Worm (Caenorhabditis elegans): ENCODE results near the gene hip-1.
A peak's percentile ranks its signal among the peaks of the same experiment; 100 is the strongest.

The hip-1 gene

DNA sequence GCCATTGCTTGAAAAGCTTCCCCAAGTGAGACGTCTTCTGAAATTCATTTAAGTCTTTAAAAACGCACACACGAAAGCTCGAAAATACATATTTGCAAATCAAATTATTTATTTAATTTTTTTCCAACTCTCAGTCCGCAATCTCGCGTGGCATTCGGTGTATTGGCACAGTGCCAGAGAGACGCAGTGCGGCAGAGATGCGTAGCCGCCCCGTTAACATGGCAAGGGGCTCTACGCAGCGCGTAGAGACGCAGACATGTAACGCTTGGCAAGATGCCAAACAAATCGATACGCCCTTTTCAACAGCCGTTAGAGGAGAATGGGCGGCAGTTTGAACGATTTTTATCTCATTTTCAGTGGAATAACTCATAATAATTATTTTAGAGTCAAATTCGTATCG lies 21.2 kb upstream of the hip-1 start, which contains the start of the genes drr-2 and set-16 (continued):
- peak; percentile 94 for TF ChIP-seq sox-4 (tag; optimal IDR thresholded peaks at IDR 0.05)
- TF ChIP-seq zip-4 (GFP tag; optimal IDR thresholded peaks at IDR 0.05): peak; percentile 94
- peak; percentile 98 for TF ChIP-seq pax-3 (tag; optimal IDR thresholded peaks at IDR 0.05)
- peak; percentile 99 for TF ChIP-seq nhr-90 (tag; optimal IDR thresholded peaks at IDR 0.05; ENCODE audit: poor library complexity)
- TF ChIP-seq aha-1 (tag; optimal IDR thresholded peaks at IDR 0.05): peak; percentile 96
- peak; percentile 53 for TF ChIP-seq hlh-4 (tag; optimal IDR thresholded peaks at IDR 0.05)
- peak; percentile 92 for TF ChIP-seq lir-3 (tag; optimal IDR thresholded peaks at IDR 0.05; ENCODE audit: poor library complexity)
- TF ChIP-seq ceh-8 (GFP tag; optimal IDR thresholded peaks at IDR 0.05): peak; percentile 96
- TF ChIP-seq fkh-10 (GFP tag; optimal IDR thresholded peaks at IDR 0.05): peak; percentile 97
- TF ChIP-seq C04F5.9 (tag; optimal IDR thresholded peaks at IDR 0.05): peak; percentile 95
- TF ChIP-seq grh-1 (GFP tag; IDR thresholded peaks at IDR 0.05): peak; percentile 98
- TF ChIP-seq efl-1 (optimal IDR thresholded peaks at IDR 0.05): peak; percentile 95 to 96
- TF ChIP-seq efl-1 (GFP tag; optimal IDR thresholded peaks at IDR 0.05 in 1 of 2): peak; percentile 89 to 99
- TF ChIP-seq ces-1 (GFP tag; optimal IDR thresholded peaks at IDR 0.05): peak; percentile 75
- TF ChIP-seq nhr-11 (tag; optimal IDR thresholded peaks at IDR 0.05): peak; percentile 97
- peak; percentile 98 for TF ChIP-seq jun-1 (tag; optimal IDR thresholded peaks at IDR 0.05)
- TF ChIP-seq elt-2 (tag; optimal IDR thresholded peaks at IDR 0.05): peak; percentile 98
- peak; percentile 98 for TF ChIP-seq nhr-77 (tag; optimal IDR thresholded peaks at IDR 0.05)
- TF ChIP-seq ztf-11 (tag; optimal IDR thresholded peaks at IDR 0.05): peak in 1 of 2 experiments; percentile 94
- TF ChIP-seq alr-1 (tag; optimal IDR thresholded peaks at IDR 0.05; ENCODE audit: borderline replicate concordance): no peak
- TF ChIP-seq nhr-47 (tag; optimal IDR thresholded peaks at IDR 0.05): peak; percentile 99
- peak; percentile 99 for TF ChIP-seq lin-13 (GFP tag; optimal IDR thresholded peaks at IDR 0.05)
- peak; percentile 95 for TF ChIP-seq hpl-2 (GFP tag; optimal IDR thresholded peaks at IDR 0.05)
- peak; percentile 98 for TF ChIP-seq xbp-1 (tag; optimal IDR thresholded peaks at IDR 0.05)
- TF ChIP-seq irx-1 (tag; optimal IDR thresholded peaks at IDR 0.05): peak; percentile 98
- TF ChIP-seq nhr-76 (tag; optimal IDR thresholded peaks at IDR 0.05): peak; percentile 76
- TF ChIP-seq dsc-1 (tag; optimal IDR thresholded peaks at IDR 0.05): peak; percentile 99
- peak; percentile 88 for TF ChIP-seq fkh-4 (tag; optimal IDR thresholded peaks at IDR 0.05; ENCODE audit: borderline replicate concordance)
- peak; percentile 96 for TF ChIP-seq nhr-237 (tag; optimal IDR thresholded peaks at IDR 0.05)
- TF ChIP-seq blmp-1 (tag; optimal IDR thresholded peaks at IDR 0.05): no peak
- peak; percentile 98 to 99 (median 99) for TF ChIP-seq ceh-82 (tag; optimal IDR thresholded peaks at IDR 0.05)
- TF ChIP-seq lsy-2 (tag; optimal IDR thresholded peaks at IDR 0.05): peak; percentile 97
- TF ChIP-seq nhr-71 (tag; optimal IDR thresholded peaks at IDR 0.05): peak; percentile 100
- peak; percentile 91 to 92 (median 91) for TF ChIP-seq dpl-1 (GFP tag; optimal IDR thresholded peaks at IDR 0.05)
- TF ChIP-seq mdl-1 (tag; optimal IDR thresholded peaks at IDR 0.05): peak in 1 of 2 experiments; percentile 90
- TF ChIP-seq sptf-1 (tag; optimal IDR thresholded peaks at IDR 0.05): no peak
- TF ChIP-seq mab-9 (GFP tag; IDR thresholded peaks at IDR 0.05): peak; percentile 98
- peak; percentile 85 for TF ChIP-seq mef-2 (tag; optimal IDR thresholded peaks at IDR 0.05)
- peak; percentile 27 for TF ChIP-seq pqm-1 (tag; optimal IDR thresholded peaks at IDR 0.05)
- peak; percentile 56 for TF ChIP-seq ceh-63 (GFP tag; optimal IDR thresholded peaks at IDR 0.05)
- TF ChIP-seq nhr-19 (GFP tag; conservative IDR thresholded peaks at IDR 0.05): peak; percentile 99
- TF ChIP-seq isw-1 (GFP tag; IDR thresholded peaks at IDR 0.05): peak; percentile 99
- peak; percentile 95 for TF ChIP-seq unc-98 (GFP tag; IDR thresholded peaks at IDR 0.05)
- peak in 3 of 6 experiments; percentile 94 to 98 (median 95) for TF ChIP-seq elt-3 (tag; optimal IDR thresholded peaks at IDR 0.05)
- peak; percentile 100 for TF ChIP-seq nhr-85 (tag)
- TF ChIP-seq unc-30 (tag; optimal IDR thresholded peaks at IDR 0.05): peak; percentile 55
- no peak for TF ChIP-seq unc-62 (GFP tag; optimal IDR thresholded peaks at IDR 0.05)
- TF ChIP-seq efl-3 (GFP tag; optimal IDR thresholded peaks at IDR 0.05): peak; percentile 86
- TF ChIP-seq vab-15 (tag; optimal IDR thresholded peaks at IDR 0.05): peak; percentile 68
- peak; percentile 90 for TF ChIP-seq C34B4.2 (tag; optimal IDR thresholded peaks at IDR 0.05)
- peak; percentile 99 for TF ChIP-seq fkh-8 (tag; optimal IDR thresholded peaks at IDR 0.05)
- TF ChIP-seq egl-27 (tag; optimal IDR thresholded peaks at IDR 0.05): peak in 1 of 2 experiments; percentile 80

Data from whole organism, L1 larva.